Fruit fly (Drosophila melanogaster): ENCODE measurements around the gene CG45080.

The CG45080 gene

dm6 chr3R:13366561-13367518 is 47.8 kb upstream of the CG45080 start, which contains the start of gene Elp6 (continued):
- TF ChIP-seq CG9139 (GFP tag; optimal IDR thresholded peaks at IDR 0.05), result no peak
- peak in 1 of 2 experiments; percentile 93 for TF ChIP-seq salr (GFP tag; optimal IDR thresholded peaks at IDR 0.05)
- TF ChIP-seq Smox (GFP tag; optimal IDR thresholded peaks at IDR 0.05), result peak; percentile 86
- TF ChIP-seq dac (GFP tag; optimal IDR thresholded peaks at IDR 0.05), result peak; percentile 57
- TF ChIP-seq OdsH (GFP tag; optimal IDR thresholded peaks at IDR 0.05), result peak; percentile 85
- peak; percentile 56; the same call in 2 of the 3 replicates for TF ChIP-seq CG8119 (GFP tag; IDR thresholded peaks at IDR 0.05)
- no peak for TF ChIP-seq Hr38 (GFP tag; optimal IDR thresholded peaks at IDR 0.05)
- peak; percentile 50 for TF ChIP-seq fkh (GFP tag; optimal IDR thresholded peaks at IDR 0.05)
- TF ChIP-seq Sox102F (GFP tag; optimal IDR thresholded peaks at IDR 0.05), result peak; percentile 79
- peak; percentile 89 for TF ChIP-seq Hr4 (GFP tag; optimal IDR thresholded peaks at IDR 0.05)
- TF ChIP-seq Ets96B (tag; optimal IDR thresholded peaks at IDR 0.05), result peak; percentile 74
- TF ChIP-seq CG1621 (tag; optimal IDR thresholded peaks at IDR 0.05), result peak; percentile 28
- peak; percentile 81 for TF ChIP-seq CG4318 (GFP tag; optimal IDR thresholded peaks at IDR 0.05)
- TF ChIP-seq dsx (GFP tag; optimal IDR thresholded peaks at IDR 0.05; ENCODE audit: poor library complexity, severe bottlenecking), result peak; percentile 54
- TF ChIP-seq CG6163 (GFP tag; IDR thresholded peaks at IDR 0.05), result peak; percentile 73
- peak; percentile 79 for TF ChIP-seq spab (GFP tag; optimal IDR thresholded peaks at IDR 0.05)
- TF ChIP-seq CG6808 (GFP tag; optimal IDR thresholded peaks at IDR 0.05), result peak; percentile 79

dm6 chr3R:13365665-13366414 is 46.8 kb upstream of the CG45080 start:
- peak; percentile 9 for TF ChIP-seq acj6 (GFP tag; optimal IDR thresholded peaks at IDR 0.05)
- TF ChIP-seq CG34406 (GFP tag; optimal IDR thresholded peaks at IDR 0.05), result peak; percentile 23
- peak; percentile 45 for TF ChIP-seq vri (GFP tag; optimal IDR thresholded peaks at IDR 0.05)
- TF ChIP-seq cyc (GFP tag; optimal IDR thresholded peaks at IDR 0.05), result no peak
- TF ChIP-seq CG8632 (GFP tag; optimal IDR thresholded peaks at IDR 0.05), result peak; percentile 6
- peak; percentile 68 for TF ChIP-seq fkh (GFP tag; optimal IDR thresholded peaks at IDR 0.05)
- peak; percentile 2 for TF ChIP-seq Hr4 (GFP tag; optimal IDR thresholded peaks at IDR 0.05)
- TF ChIP-seq CG32006 (GFP tag; optimal IDR thresholded peaks at IDR 0.05), result peak; percentile 51
- TF ChIP-seq eg (GFP tag; IDR thresholded peaks at IDR 0.05), result no peak
- TF ChIP-seq dac (GFP tag; optimal IDR thresholded peaks at IDR 0.05), result no peak
- peak; percentile 7 for TF ChIP-seq esn (GFP tag; optimal IDR thresholded peaks at IDR 0.05)
- TF ChIP-seq Eip78C (GFP tag), result peak; percentile 48
- TF ChIP-seq OdsH (GFP tag; optimal IDR thresholded peaks at IDR 0.05), result peak; percentile 5
- TF ChIP-seq CG6792 (GFP tag; optimal IDR thresholded peaks at IDR 0.05), result no peak
- TF ChIP-seq topi (GFP tag; optimal IDR thresholded peaks at IDR 0.05), result peak; percentile 20

- peak; percentile 98 for TF ChIP-seq CG8632 (GFP tag; optimal IDR thresholded peaks at IDR 0.05)
- peak; percentile 93 for TF ChIP-seq Ets21C (GFP tag; optimal IDR thresholded peaks at IDR 0.05)
- TF ChIP-seq svp (GFP tag), result peak; percentile 100
- TF ChIP-seq achi (GFP tag; optimal IDR thresholded peaks at IDR 0.05), result peak; percentile 97
- TF ChIP-seq Blimp-1 (GFP tag; optimal IDR thresholded peaks at IDR 0.05), result peak; percentile 94
- peak; percentile 96 for TF ChIP-seq Sox14 (GFP tag; optimal IDR thresholded peaks at IDR 0.05)
- TF ChIP-seq CG31627 (GFP tag; optimal IDR thresholded peaks at IDR 0.05), result peak; percentile 96
- TF ChIP-seq CG6276 (GFP tag; optimal IDR thresholded peaks at IDR 0.05), result peak; percentile 98
- peak; percentile 98 for TF ChIP-seq CG3919 (GFP tag; optimal IDR thresholded peaks at IDR 0.05)
- TF ChIP-seq acj6 (GFP tag; optimal IDR thresholded peaks at IDR 0.05), result peak; percentile 98
- peak; percentile 98 for TF ChIP-seq CG11762 (GFP tag; optimal IDR thresholded peaks at IDR 0.05; ENCODE audit: insufficient read depth)
- peak; percentile 85; the same call in 1 of the 2 replicates for TF ChIP-seq CG11294 (GFP tag; IDR thresholded peaks at IDR 0.05)
- TF ChIP-seq ss (GFP tag; optimal IDR thresholded peaks at IDR 0.05), result peak; percentile 83 to 93
- TF ChIP-seq Gug (GFP tag; IDR thresholded peaks at IDR 0.05), result peak; percentile 87
- TF ChIP-seq salr (GFP tag; optimal IDR thresholded peaks at IDR 0.05), result peak; percentile 78 to 98
- TF ChIP-seq CG6163 (GFP tag; IDR thresholded peaks at IDR 0.05), result peak; percentile 92
- TF ChIP-seq CG34406 (GFP tag; optimal IDR thresholded peaks at IDR 0.05), result peak; percentile 98
- peak; percentile 93 for TF ChIP-seq CG16779 (tag; optimal IDR thresholded peaks at IDR 0.05)
Measured at dm6 chr3R:13364175-13365174, 45.4 kb upstream of the CG45080 start, which contains the start of gene Dic1. TSS of gene Dic1 (plus strand) at chr3R:13364938.

All from whole organism, prepupa.